Fruit fly (Drosophila melanogaster): ENCODE measurements around the gene CG7276.

DNA sequence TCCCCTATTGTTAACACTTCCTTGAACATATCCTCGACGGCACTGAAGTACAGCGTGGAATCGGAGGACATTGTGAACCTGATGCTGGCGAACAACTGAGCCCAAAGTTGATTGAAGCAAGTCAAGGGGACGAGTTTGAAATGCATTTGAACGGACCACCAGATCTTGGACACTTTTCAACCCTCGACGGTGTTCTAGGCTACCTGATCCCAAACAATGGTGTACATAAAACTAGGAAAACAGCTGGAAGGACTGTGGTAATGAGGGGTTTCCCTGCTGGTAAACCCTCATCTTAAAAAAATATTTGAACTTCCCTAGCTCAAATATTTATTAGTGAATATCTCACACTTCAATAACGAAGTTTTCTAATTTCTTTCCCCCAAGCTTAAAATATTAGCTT is 19.0 kb downstream of the CG7276 start, which contains the start of gene CG13454:
- TF ChIP-seq CG8159 (tag; optimal IDR thresholded peaks at IDR 0.05) (no peak), D1 (tag; optimal IDR thresholded peaks at IDR 0.05) (no peak), CG13204 (GFP tag; optimal IDR thresholded peaks at IDR 0.05) (no peak), CG4496 (GFP tag; IDR thresholded peaks at IDR 0.05) (no peak), CG34367 (tag; optimal IDR thresholded peaks at IDR 0.05) (no peak), EcR (GFP tag; optimal IDR thresholded peaks at IDR 0.05) (no peak), CG8301 (tag; optimal IDR thresholded peaks at IDR 0.05) (no peak), CG10348 (GFP tag; IDR thresholded peaks at IDR 0.05) (no peak), fd96Ca (GFP tag; IDR thresholded peaks at IDR 0.05) (no peak), CG12605 (GFP tag; IDR thresholded peaks at IDR 0.05) (no peak), CG17806 (tag; optimal IDR thresholded peaks at IDR 0.05) (no peak), Pif1B (GFP tag; optimal IDR thresholded peaks at IDR 0.05) (no peak)
